Worm (Caenorhabditis elegans) whole organism, L1 larva: Measurements from ENCODE around the gene R01B10.3.

Experiments used
- C04F5.9 ChIP-seq: sonication (generic microtip); optimal IDR thresholded peaks from 2 replicates; lab custom pipeline; 2016; ENCODE audit warnings: missing genetic modification characterization, missing compliant biosample characterization
- C16A3.4 ChIP-seq: fragments of 150-350 bp; optimal IDR thresholded peaks from 2 replicates; lab custom pipeline; 2014; ENCODE audit warnings: missing biosample characterization, missing genetic modification characterization
- C34B4.2 ChIP-seq: sonication (generic microtip); optimal IDR thresholded peaks from 2 replicates; lab custom pipeline; 2017; ENCODE audit warnings: mild to moderate bottlenecking, missing genetic modification characterization, missing compliant biosample characterization
- F16B12.6 ChIP-seq: fragments of 150-350 bp; optimal IDR thresholded peaks from 2 replicates; lab custom pipeline; 2014; ENCODE audit warnings: missing biosample characterization, missing genetic modification characterization
- Y116A8C.19 ChIP-seq: sonication (generic microtip); optimal IDR thresholded peaks from 2 replicates; lab custom pipeline; 2016; ENCODE audit warnings: missing compliant biosample characterization, missing genetic modification characterization, borderline replicate concordance
- aly-2 ChIP-seq: fragments of 150-350 bp; optimal IDR thresholded peaks from 2 replicates; lab custom pipeline; 2014; ENCODE audit warnings: missing biosample characterization, missing genetic modification characterization
- ama-1 ChIP-seq: fragments of 150-350 bp; optimal IDR thresholded peaks from 2 replicates; lab custom pipeline; 2014
- blmp-1 ChIP-seq: fragments of 150-350 bp; optimal IDR thresholded peaks from 2 replicates; lab custom pipeline; 2014; ENCODE audit warnings: missing biosample characterization, missing genetic modification characterization
- ceh-82 ChIP-seq, 3 experiments: fragments of 150-350 bp in 1 of 3; sonication (generic microtip) in 2 of 3; optimal IDR thresholded peaks; 2 replicates each; lab custom pipeline; 2014 to 2017; ENCODE audit warnings: missing biosample characterization in 3 of 3, missing genetic modification characterization in 3 of 3
- ceh-88 ChIP-seq: fragments of 200-800 bp; sonication (Bioruptor generic); IDR thresholded peaks from 2 replicates; pipeline ENCODE4 v1.3.6; 2022; ENCODE audit warnings: missing genetic modification characterization, missing compliant biosample characterization
- ceh-90 ChIP-seq: sonication (generic microtip); optimal IDR thresholded peaks from 2 replicates; lab custom pipeline; 2016; ENCODE audit warnings: missing genetic modification characterization, missing compliant biosample characterization
- dpl-1 ChIP-seq, 3 experiments: fragments of 150-350 bp in 2 of 3; sonication (generic microtip) in 1 of 3; optimal IDR thresholded peaks; 2 replicates each; lab custom pipeline; 2014 to 2017; ENCODE audit warnings: missing biosample characterization in 3 of 3, missing genetic modification characterization in 3 of 3, missing genetic modification reagents in 3 of 3
- dsc-1 ChIP-seq: sonication (generic microtip); optimal IDR thresholded peaks from 2 replicates; lab custom pipeline; 2016; ENCODE audit warnings: mild to moderate bottlenecking, missing genetic modification characterization, missing compliant biosample characterization
- efl-1 ChIP-seq, 4 experiments: fragments of 150-350 bp; optimal IDR thresholded peaks in 3 of 4; peaks in 1 of 4; 1 replicate in 1 of 4; 2 replicates in 3 of 4; lab custom pipeline; 2014; ENCODE audit warnings: missing biosample characterization in 2 of 4, missing genetic modification characterization in 2 of 4, missing genetic modification reagents in 2 of 4
- efl-3 ChIP-seq: fragments of 200-800 bp; sonication (Bioruptor generic); optimal IDR thresholded peaks from 2 replicates; lab custom pipeline; 2018; ENCODE audit warnings: mild to moderate bottlenecking, missing genetic modification characterization, missing compliant biosample characterization
- egl-13 ChIP-seq: sonication (generic microtip); optimal IDR thresholded peaks from 2 replicates; lab custom pipeline; 2016; ENCODE audit warnings: missing genotype, missing genetic modification reagents, missing genetic modification characterization, missing compliant biosample characterization
- elt-2 ChIP-seq: sonication (generic microtip); optimal IDR thresholded peaks from 2 replicates; lab custom pipeline; 2016; ENCODE audit warnings: missing genetic modification characterization, mild to moderate bottlenecking, inconsistent platforms, missing compliant biosample characterization, missing genetic modification reagents
- elt-3 ChIP-seq, 6 experiments: fragments of 150-350 bp in 1 of 6; sonication (generic microtip); optimal IDR thresholded peaks; 2 replicates each; lab custom pipeline; 2017 to 2018; ENCODE audit warnings: missing biosample characterization in 6 of 6, missing genetic modification characterization in 6 of 6, inconsistent platforms in 1 of 6
- fkh-10 ChIP-seq: sonication (generic microtip); optimal IDR thresholded peaks from 2 replicates; lab custom pipeline; 2017; ENCODE audit warnings: missing biosample characterization, missing genetic modification reagents, missing genetic modification characterization
- fkh-4 ChIP-seq: sonication (generic microtip); optimal IDR thresholded peaks from 2 replicates; lab custom pipeline; 2016; ENCODE audit warnings: missing compliant biosample characterization, missing genetic modification characterization, borderline replicate concordance
- hlh-17 ChIP-seq: fragments of 200-800 bp; sonication (Bioruptor generic); optimal IDR thresholded peaks from 2 replicates; lab custom pipeline; 2018; ENCODE audit warnings: missing genetic modification characterization, mild to moderate bottlenecking, missing compliant biosample characterization, moderate library complexity, borderline replicate concordance
- irx-1 ChIP-seq: sonication (generic microtip); optimal IDR thresholded peaks from 2 replicates; lab custom pipeline; 2016; ENCODE audit warnings: missing genetic modification characterization, missing compliant biosample characterization
- isw-1 ChIP-seq: fragments of 200-800 bp; sonication (Bioruptor generic); IDR thresholded peaks from 2 replicates; pipeline ENCODE4 v1.3.6; 2022; ENCODE audit warnings: missing genetic modification characterization, missing compliant biosample characterization
- lin-13 ChIP-seq: fragments of 150-350 bp; optimal IDR thresholded peaks from 2 replicates; lab custom pipeline; 2014; ENCODE audit warnings: missing biosample characterization, missing genetic modification reagents, missing genetic modification characterization
- lin-14 ChIP-seq: fragments of 200-800 bp; sonication (Bioruptor generic); optimal IDR thresholded peaks from 2 replicates; lab custom pipeline; 2018; ENCODE audit warnings: mild to moderate bottlenecking, missing genetic modification characterization, moderate library complexity, missing compliant biosample characterization
- lin-15B ChIP-seq: fragments of 150-350 bp; sonication (generic microtip); optimal IDR thresholded peaks from 3 replicates; lab custom pipeline; 2014; ENCODE audit warnings: missing biosample characterization, missing genetic modification characterization
- lin-39 ChIP-seq: fragments of 150-350 bp; optimal IDR thresholded peaks from 2 replicates; lab custom pipeline; 2014; ENCODE audit warnings: missing biosample characterization, missing genetic modification reagents, missing genetic modification characterization
- lsy-2 ChIP-seq, 2 experiments: fragments of 150-350 bp; optimal IDR thresholded peaks; 2 replicates each; lab custom pipeline; 2014; ENCODE audit warnings: missing biosample characterization in 2 of 2, missing genetic modification characterization in 2 of 2
- mab-9 ChIP-seq: fragments of 200-800 bp; sonication (Bioruptor generic); IDR thresholded peaks from 2 replicates; pipeline ENCODE4 v1.3.6; 2022; ENCODE audit warnings: missing genetic modification reagents, missing genetic modification characterization, missing compliant biosample characterization
- mef-2 ChIP-seq: fragments of 150-350 bp; optimal IDR thresholded peaks from 2 replicates; lab custom pipeline; 2014; ENCODE audit warnings: missing biosample characterization, missing genetic modification characterization
- nhr-11 ChIP-seq: fragments of 150-350 bp; optimal IDR thresholded peaks from 2 replicates; lab custom pipeline; 2014; ENCODE audit warnings: missing biosample characterization, missing genetic modification characterization
- nhr-12 ChIP-seq: sonication (generic microtip); optimal IDR thresholded peaks from 2 replicates; lab custom pipeline; 2017; ENCODE audit warnings: missing biosample characterization, missing genetic modification characterization
- nhr-237 ChIP-seq: fragments of 150-350 bp; optimal IDR thresholded peaks from 2 replicates; lab custom pipeline; 2014; ENCODE audit warnings: missing biosample characterization, missing genetic modification characterization
- nhr-28 ChIP-seq: fragments of 150-350 bp; optimal IDR thresholded peaks from 2 replicates; lab custom pipeline; 2014; ENCODE audit warnings: missing biosample characterization, missing genetic modification characterization
- nhr-47 ChIP-seq: sonication (generic microtip); optimal IDR thresholded peaks from 2 replicates; lab custom pipeline; 2016; ENCODE audit warnings: mild to moderate bottlenecking, missing genetic modification characterization, moderate library complexity, missing compliant biosample characterization
- nhr-77 ChIP-seq: fragments of 150-350 bp; optimal IDR thresholded peaks from 2 replicates; lab custom pipeline; 2014; ENCODE audit warnings: missing biosample characterization, missing genetic modification characterization
- nhr-85 ChIP-seq: sonication (generic microtip); peaks from one replicate; lab custom pipeline; 2016; ENCODE audit warnings: missing genetic modification characterization, inconsistent platforms, missing compliant biosample characterization
- nhr-90 ChIP-seq: sonication (generic microtip); optimal IDR thresholded peaks from 2 replicates; lab custom pipeline; 2016; ENCODE audit warnings: mild to moderate bottlenecking, missing genetic modification characterization, missing compliant biosample characterization; ENCODE audit not compliant: poor library complexity
- pag-3 ChIP-seq: sonication (generic microtip); optimal IDR thresholded peaks from 2 replicates; lab custom pipeline; 2017; ENCODE audit warnings: missing genetic modification characterization, mild to moderate bottlenecking, missing compliant biosample characterization, antibody characterized with exemption, borderline replicate concordance; ENCODE audit not compliant: insufficient read depth
- pax-3 ChIP-seq: fragments of 200-800 bp; sonication (Bioruptor generic); optimal IDR thresholded peaks from 2 replicates; lab custom pipeline; 2018; ENCODE audit warnings: mild to moderate bottlenecking, missing genetic modification characterization, moderate library complexity, missing compliant biosample characterization
- rnt-1 ChIP-seq: sonication (generic microtip); optimal IDR thresholded peaks from 2 replicates; lab custom pipeline; 2016; ENCODE audit warnings: mild to moderate bottlenecking, missing genetic modification characterization, moderate library complexity, missing compliant biosample characterization
- snu-23 ChIP-seq: sonication (generic microtip); optimal IDR thresholded peaks from 2 replicates; lab custom pipeline; 2016; ENCODE audit warnings: missing genetic modification characterization, missing compliant biosample characterization
- sox-4 ChIP-seq: sonication (generic microtip); optimal IDR thresholded peaks from 2 replicates; lab custom pipeline; 2016; ENCODE audit warnings: missing genetic modification characterization, missing compliant biosample characterization
- tlp-1 ChIP-seq: fragments of 150-350 bp; optimal IDR thresholded peaks from 2 replicates; lab custom pipeline; 2014; ENCODE audit warnings: missing biosample characterization, missing genetic modification characterization
- unc-30 ChIP-seq: sonication (generic microtip); optimal IDR thresholded peaks from 2 replicates; lab custom pipeline; 2017; ENCODE audit warnings: missing biosample characterization, missing genetic modification characterization
- unc-62 ChIP-seq: fragments of 150-350 bp; optimal IDR thresholded peaks from 2 replicates; lab custom pipeline; 2014; ENCODE audit warnings: missing biosample characterization, missing genetic modification reagents, missing genetic modification characterization
- unc-98 ChIP-seq: fragments of 200-800 bp; sonication (Bioruptor generic); IDR thresholded peaks from 2 replicates; pipeline ENCODE4 v1.3.6; 2022; ENCODE audit warnings: missing genetic modification characterization, missing compliant biosample characterization
- vab-15 ChIP-seq: sonication (generic microtip); optimal IDR thresholded peaks from 2 replicates; lab custom pipeline; 2017; ENCODE audit warnings: missing genotype, mild to moderate bottlenecking, missing genetic modification characterization, missing compliant biosample characterization
- xbp-1 ChIP-seq: sonication (generic microtip); optimal IDR thresholded peaks from 2 replicates; lab custom pipeline; 2016; ENCODE audit warnings: missing genetic modification characterization, missing compliant biosample characterization
- zag-1 ChIP-seq: fragments of 150-350 bp; optimal IDR thresholded peaks from 2 replicates; lab custom pipeline; 2014; ENCODE audit warnings: missing biosample characterization, missing genetic modification characterization

Gene R01B10.3

DNA sequence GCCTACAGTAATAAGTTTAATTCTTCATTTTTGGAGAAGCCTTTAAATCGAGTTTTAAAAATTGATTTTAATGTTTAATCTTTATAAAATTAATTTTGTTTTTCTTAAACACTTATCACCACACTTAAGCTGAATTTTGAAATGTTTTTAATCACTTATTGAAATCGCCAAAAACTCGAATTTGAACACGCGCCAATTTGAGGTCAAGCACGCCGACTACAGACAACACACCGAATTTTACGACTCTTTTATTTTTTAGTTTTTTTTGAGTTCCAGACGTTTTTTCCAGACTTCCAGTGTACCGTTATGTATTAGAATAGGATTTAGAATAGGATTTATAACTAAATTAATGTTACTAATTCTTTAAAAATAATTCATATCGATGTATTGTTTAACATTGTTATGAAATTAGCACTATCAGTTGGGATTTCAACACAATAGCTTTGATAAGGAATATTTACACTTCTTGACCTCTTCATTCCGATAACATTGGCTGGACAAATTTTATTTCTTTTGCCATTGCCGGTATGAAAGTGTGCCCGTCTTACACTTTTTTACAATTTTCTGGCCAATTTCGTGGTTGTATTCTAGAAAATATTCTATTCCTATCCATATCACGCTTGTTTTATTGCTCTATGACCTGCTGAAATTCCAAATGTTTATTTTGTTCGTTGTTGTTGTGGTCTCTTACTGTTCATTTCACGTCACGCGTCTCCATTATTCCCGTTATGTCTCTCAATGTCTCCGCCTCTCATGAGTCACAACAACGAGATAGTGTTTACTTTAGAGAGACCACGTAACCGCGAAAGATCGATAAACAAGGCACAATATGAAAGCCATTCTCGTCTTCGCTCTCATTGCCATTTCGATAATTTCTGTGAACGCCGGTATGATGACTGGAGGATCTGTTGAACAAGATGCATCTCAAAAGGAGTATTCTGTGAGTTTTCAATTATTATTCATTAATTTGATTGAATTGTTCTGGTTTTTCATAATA is 1.4 kb downstream of the R01B10.3 start, which contains the start of gene cpi-2:
Gene cpi-2, plus strand, starts transcription at position 788 of the 997 bp plus-strand sequence.
- no peak for TF ChIP-seq nhr-237
- TF ChIP-seq unc-30: no peak
- TF ChIP-seq sox-4: no peak
- TF ChIP-seq hlh-17 (GFP tag; lab: Kevin White, UChicago): no peak
- TF ChIP-seq ama-1 (lab: Kevin White, UChicago): no peak
- peak; percentile 8 for TF ChIP-seq lin-15B
- TF ChIP-seq elt-2: peak; percentile 38
- TF ChIP-seq xbp-1: peak; percentile 43
- TF ChIP-seq egl-13 (tag; lab: Kevin White, UChicago): no peak
- peak; percentile 64 for TF ChIP-seq nhr-85 (tag; lab: Kevin White, UChicago)
- TF ChIP-seq nhr-28: no peak
- no peak for TF ChIP-seq fkh-4 (tag; lab: Kevin White, UChicago)
- TF ChIP-seq irx-1 (tag; lab: Kevin White, UChicago): no peak
- peak; percentile 58 for TF ChIP-seq rnt-1
- TF ChIP-seq blmp-1 (tag; lab: Kevin White, UChicago): peak; percentile 12
- no peak for TF ChIP-seq nhr-77 (tag; lab: Kevin White, UChicago)
- peak; percentile 77 for TF ChIP-seq F16B12.6 (tag; lab: Kevin White, UChicago)
- TF ChIP-seq tlp-1 (tag; lab: Kevin White, UChicago): no peak
- TF ChIP-seq mef-2: no peak
- TF ChIP-seq nhr-90: peak; percentile 27
- TF ChIP-seq C34B4.2 (tag; lab: Kevin White, UChicago): no peak
- no peak for TF ChIP-seq fkh-10 (GFP tag; lab: Kevin White, UChicago)
- no peak for TF ChIP-seq lin-39 (tag; lab: Kevin White, UChicago)
- no peak for TF ChIP-seq mab-9 (GFP tag; lab: Robert Waterston, UW)
- no peak for TF ChIP-seq unc-98 (GFP tag; lab: Robert Waterston, UW)
- no peak for TF ChIP-seq C04F5.9 (tag; lab: Kevin White, UChicago)
- peak; percentile 53 for TF ChIP-seq snu-23 (GFP tag; lab: Kevin White, UChicago)
- peak; percentile 38 to 42 for TF ChIP-seq lsy-2 (tag; optimal IDR thresholded peaks at IDR 0.05; lab: Kevin White, UChicago)
- TF ChIP-seq C16A3.4: no peak
- TF ChIP-seq nhr-11 (tag; lab: Kevin White, UChicago): no peak
- TF ChIP-seq dsc-1 (tag; lab: Kevin White, UChicago): no peak
- TF ChIP-seq dpl-1 (GFP tag; optimal IDR thresholded peaks at IDR 0.05; lab: Kevin White, UChicago): peak; percentile 75 to 92 (median 85)
- TF ChIP-seq nhr-12 (tag; lab: Kevin White, UChicago): no peak
- no peak for TF ChIP-seq elt-3 (tag; optimal IDR thresholded peaks at IDR 0.05; lab: Kevin White, UChicago)
- TF ChIP-seq aly-2 (tag; lab: Kevin White, UChicago): no peak
- TF ChIP-seq ceh-90 (tag; lab: Kevin White, UChicago): no peak
- TF ChIP-seq lin-14: peak; percentile 80
- no peak for TF ChIP-seq pax-3 (tag; lab: Kevin White, UChicago)
- TF ChIP-seq unc-62 (GFP tag; lab: Kevin White, UChicago): no peak
- TF ChIP-seq ceh-82 (tag; optimal IDR thresholded peaks at IDR 0.05; lab: Kevin White, UChicago): peak in 1 of 3 experiments; percentile 17
- no peak for TF ChIP-seq zag-1 (tag; lab: Kevin White, UChicago)
- TF ChIP-seq nhr-47: peak; percentile 20
- no peak for TF ChIP-seq vab-15
- TF ChIP-seq efl-3 (GFP tag; lab: Kevin White, UChicago): no peak
- TF ChIP-seq isw-1: no peak
- no peak for TF ChIP-seq lin-13
- peak; percentile 89 to 92 for TF ChIP-seq efl-1 (optimal IDR thresholded peaks at IDR 0.05; lab: Kevin White, UChicago)
- TF ChIP-seq efl-1 (GFP tag; optimal IDR thresholded peaks at IDR 0.05 in 1 of 2; lab: Kevin White, UChicago): peak; percentile 91 to 98
- TF ChIP-seq pag-3 (tag; lab: Kevin White, UChicago): no peak
- no peak for TF ChIP-seq Y116A8C.19
- TF ChIP-seq ceh-88 (GFP tag; lab: Robert Waterston, UW): no peak
